Worm (Caenorhabditis elegans) whole organism, L4 larva: Measurements from ENCODE around the gene C33B4.5.

Experiments used
- ZK337.2 ChIP-seq: fragments of 200-800 bp; sonication (Bioruptor generic); IDR thresholded peaks from 2 replicates; pipeline ENCODE4 v1.3.6; 2022; ENCODE audit warnings: missing genetic modification reagents, missing genetic modification characterization, missing compliant biosample characterization
- hlh-30 ChIP-seq: sonication (generic microtip); optimal IDR thresholded peaks from 2 replicates; lab custom pipeline; 2017; ENCODE audit warnings: antibody characterized with exemption, mild to moderate bottlenecking, missing genetic modification characterization, missing compliant biosample characterization; ENCODE audit not compliant: insufficient read depth
- unc-39 ChIP-seq: sonication (generic microtip); optimal IDR thresholded peaks from 2 replicates; lab custom pipeline; 2017; ENCODE audit warnings: missing biosample characterization, missing genetic modification characterization
- ztf-11 ChIP-seq: fragments of 150-350 bp; optimal IDR thresholded peaks from 2 replicates; lab custom pipeline; 2014; ENCODE audit warnings: missing biosample characterization, missing genetic modification characterization

DNA sequence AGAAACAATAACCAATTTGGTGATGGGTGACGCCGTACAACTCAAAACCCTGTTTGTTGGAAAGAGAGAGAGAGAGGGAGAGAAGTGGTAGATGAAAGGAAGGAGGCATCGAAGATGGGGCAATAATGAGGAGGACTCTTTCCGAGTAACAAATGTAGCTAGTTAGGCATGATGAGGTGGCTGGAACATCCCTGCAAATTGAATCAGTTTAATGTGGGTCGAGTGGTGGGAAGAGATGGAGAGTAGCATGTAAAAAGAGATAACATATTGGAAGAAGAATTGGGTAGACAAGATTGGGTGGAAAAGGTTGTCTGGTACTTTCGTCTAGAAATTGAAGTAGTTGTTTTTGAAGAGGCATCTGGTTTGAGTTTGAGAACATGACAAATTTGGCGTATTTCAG, 13.1 kb downstream of the C33B4.5 start:
- TF ChIP-seq ztf-11 = no peak
- no peak for TF ChIP-seq unc-39
- no peak for TF ChIP-seq hlh-30 (tag; lab: Kevin White, UChicago)
- TF ChIP-seq ZK337.2 (GFP tag; lab: Robert Waterston, UW) = no peak
